Fruit fly (Drosophila melanogaster) whole organism, prepupa: Measurements from ENCODE around the gene CG9662.
A peak's percentile ranks its signal among the peaks of the same experiment; 100 is the strongest.

Experiments
- CG3032 ChIP-seq: fragments of 200-800 bp; optimal IDR thresholded peaks from 2 replicates; lab custom pipeline; 2019; ENCODE audit warnings: missing biosample characterization, mild to moderate bottlenecking, missing genetic modification characterization, moderate library complexity
- CG6808 ChIP-seq: fragments of 200-800 bp; sonication (Bioruptor generic); optimal IDR thresholded peaks from 3 replicates; lab custom pipeline; 2017; ENCODE audit warnings: missing biosample characterization, missing genetic modification characterization, mild to moderate bottlenecking, moderate library complexity, missing genetic modification reagents
- Hr4 ChIP-seq: fragments of 200-800 bp; sonication (Bioruptor generic); optimal IDR thresholded peaks from 3 replicates; lab custom pipeline; 2016; ENCODE audit warnings: missing biosample characterization, missing genetic modification characterization
- dac ChIP-seq: fragments of 200-800 bp; sonication (Bioruptor generic); optimal IDR thresholded peaks from 2 replicates; lab custom pipeline; 2017; ENCODE audit warnings: missing biosample characterization, mild to moderate bottlenecking, missing genetic modification characterization
- svp ChIP-seq: fragments of 200-800 bp; sonication (Bioruptor generic); peaks from one replicate; lab custom pipeline; 2016; ENCODE audit warnings: missing biosample characterization, missing genetic modification characterization

The CG9662 gene

dm6 chr2L:3327603-3328002 is 48.9 kb downstream of the CG9662 start, which contains the start of gene CG33282:
CG33282 (plus strand) TSS chr2L:3327903.
- TF ChIP-seq Hr4 (GFP tag; lab: Kevin White, UChicago) (no peak), CG3032 (tag; lab: Kevin White, UChicago) (no peak), svp (GFP tag; lab: Kevin White, UChicago) (peak; percentile 9), CG6808 (GFP tag; lab: Kevin White, UChicago) (no peak), dac (GFP tag; lab: Kevin White, UChicago) (no peak)
